Worm (Caenorhabditis elegans): ENCODE data around the gene cpna-4.
"Not testable (repeated sequence)": the region's sequence is repeated elsewhere in the genome, so short reads cannot be mapped to it uniquely, and the experiment has no call there.

The cpna-4 gene

DNA sequence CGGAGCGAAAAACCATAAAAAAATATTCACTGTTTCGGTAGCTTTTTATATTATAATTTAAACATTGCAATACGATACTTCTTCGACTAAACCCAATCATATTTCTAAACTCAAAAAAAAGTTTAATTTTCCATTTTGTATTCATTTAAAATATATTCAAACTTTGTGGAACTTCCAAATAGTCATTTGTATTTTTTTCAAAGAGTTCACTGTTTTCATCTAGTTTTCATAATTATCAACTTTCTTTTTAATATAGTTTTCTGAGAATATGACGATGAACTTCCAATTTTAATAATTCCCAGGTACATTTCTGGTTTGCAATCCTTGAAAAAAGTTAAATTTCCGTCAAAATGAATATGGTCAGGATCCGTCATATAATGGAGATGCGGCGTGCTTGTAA, at the start of gene cpna-4:
Gene cpna-4 (plus strand): TSS at position 301 of the 400 bp plus-strand sequence.
- TF ChIP-seq unc-62 (GFP tag; optimal IDR thresholded peaks at IDR 0.05), result no peak

DNA sequence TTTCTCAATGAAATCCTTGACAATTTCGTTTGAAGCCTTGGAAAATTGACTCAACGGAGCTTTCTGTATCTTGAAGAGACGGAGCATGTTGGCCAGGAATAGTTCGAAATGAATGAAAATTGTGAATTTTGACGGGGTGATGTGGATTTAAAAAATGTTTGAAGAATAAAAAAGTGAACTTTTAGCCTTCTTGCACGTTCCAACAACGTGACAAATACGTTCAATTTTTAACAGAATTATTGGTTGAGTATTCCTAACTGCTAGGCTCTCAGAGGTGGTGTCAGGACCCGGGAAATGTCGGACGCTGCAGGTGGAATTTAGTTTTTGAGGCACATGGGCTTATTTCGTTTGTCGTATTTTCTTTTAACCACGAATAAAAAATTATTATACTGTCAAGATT, 49.8 kb upstream of the cpna-4 start, which contains the start of gene Y73F8A.12:
Gene Y73F8A.12 (minus strand): TSS at position 101 of the 400 bp plus-strand sequence.
- not testable (repeated sequence) for TF ChIP-seq unc-62 (GFP tag; optimal IDR thresholded peaks at IDR 0.05)

ce11 chrIV:15312008-15312407, 49.3 kb upstream of the cpna-4 start, which contains the start of gene Y73F8A.13:
Gene Y73F8A.13 (plus strand): TSS chrIV:15312247.
- no peak for TF ChIP-seq unc-62 (GFP tag; optimal IDR thresholded peaks at IDR 0.05)

DNA sequence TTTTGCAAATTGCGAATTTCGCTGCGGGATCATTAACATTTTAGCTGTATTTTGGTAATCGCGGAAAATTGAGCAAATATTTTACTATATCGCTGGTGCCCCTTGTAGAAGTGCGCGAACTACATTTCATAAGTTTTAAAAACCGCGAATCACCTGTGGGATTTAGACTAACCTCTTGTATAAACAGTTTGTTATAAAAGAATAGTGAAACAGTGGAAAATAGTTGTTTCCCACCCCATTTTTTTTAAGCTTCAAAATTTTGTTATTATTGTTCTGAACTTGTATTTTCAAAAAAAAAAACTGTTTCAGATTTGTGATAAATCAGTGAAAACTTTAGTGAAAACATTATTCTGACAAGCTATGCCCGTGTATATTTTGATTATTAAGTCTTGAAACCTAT, 45.8 kb upstream of the cpna-4 start:
- no peak for TF ChIP-seq unc-62 (GFP tag; optimal IDR thresholded peaks at IDR 0.05)

DNA sequence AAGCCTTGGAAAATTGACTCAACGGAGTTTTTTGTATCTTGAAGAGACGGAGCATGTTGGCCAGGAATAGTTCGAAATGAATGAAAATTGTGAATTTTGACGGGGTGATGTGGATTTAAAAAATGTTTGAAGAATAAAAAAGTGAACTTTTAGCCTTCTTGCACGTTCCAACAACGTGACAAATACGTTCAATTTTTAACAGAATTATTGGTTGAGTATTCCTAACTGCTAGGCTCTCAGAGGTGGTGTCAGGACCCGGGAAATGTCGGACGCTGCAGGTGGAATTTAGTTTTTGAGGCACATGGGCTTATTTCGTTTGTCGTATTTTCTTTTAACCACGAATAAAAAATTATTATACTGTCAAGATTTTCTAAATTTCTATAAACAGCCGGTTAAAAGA, 42.4 kb upstream of the cpna-4 start, which contains the start of gene Y73F8A.14:
Gene Y73F8A.14 (minus strand): TSS at position 101 of the 400 bp plus-strand sequence.
- not testable (repeated sequence) for TF ChIP-seq unc-62 (GFP tag; optimal IDR thresholded peaks at IDR 0.05)

- TF ChIP-seq unc-62 (GFP tag; optimal IDR thresholded peaks at IDR 0.05), result no peak
Observed at ce11 chrIV:15321279-15321678, 40.1 kb upstream of the cpna-4 start, which contains the start of gene Y73F8A.15. Gene Y73F8A.15 (plus strand): TSS chrIV:15321579.

DNA sequence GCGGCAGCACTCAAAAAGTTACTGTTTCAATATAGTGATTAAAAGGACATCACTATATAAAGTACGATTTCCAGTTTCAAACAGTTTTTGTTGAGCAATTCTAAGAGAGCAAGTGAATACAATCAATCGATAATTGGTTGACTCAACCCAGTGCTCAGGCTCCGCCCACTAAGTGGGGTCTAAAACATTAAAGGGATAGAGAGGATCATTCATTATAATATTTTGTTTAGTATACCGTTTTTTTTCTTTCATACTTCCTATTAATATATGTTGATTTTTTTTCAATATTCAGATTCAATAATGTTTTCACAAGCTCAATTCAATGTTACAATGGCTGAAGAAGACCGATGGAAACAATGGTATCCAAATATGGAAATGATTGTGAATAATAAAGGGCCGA, 37.8 kb upstream of the cpna-4 start, which contains the start of gene tbx-39:
Gene tbx-39 (plus strand): TSS at position 301 of the 400 bp plus-strand sequence.
- no peak for TF ChIP-seq unc-62 (GFP tag; optimal IDR thresholded peaks at IDR 0.05)

ce11 chrIV:15328092-15328491, 33.3 kb upstream of the cpna-4 start, which contains the start of gene tbx-40:
Gene tbx-40 (minus strand): TSS chrIV:15328192.
- TF ChIP-seq unc-62 (GFP tag; optimal IDR thresholded peaks at IDR 0.05), result no peak

ce11 chrIV:15336778-15337177, 24.6 kb upstream of the cpna-4 start, which contains the start of gene irld-59:
Gene irld-59 (plus strand): TSS chrIV:15337078.
- no peak for TF ChIP-seq unc-62 (GFP tag; optimal IDR thresholded peaks at IDR 0.05)

DNA sequence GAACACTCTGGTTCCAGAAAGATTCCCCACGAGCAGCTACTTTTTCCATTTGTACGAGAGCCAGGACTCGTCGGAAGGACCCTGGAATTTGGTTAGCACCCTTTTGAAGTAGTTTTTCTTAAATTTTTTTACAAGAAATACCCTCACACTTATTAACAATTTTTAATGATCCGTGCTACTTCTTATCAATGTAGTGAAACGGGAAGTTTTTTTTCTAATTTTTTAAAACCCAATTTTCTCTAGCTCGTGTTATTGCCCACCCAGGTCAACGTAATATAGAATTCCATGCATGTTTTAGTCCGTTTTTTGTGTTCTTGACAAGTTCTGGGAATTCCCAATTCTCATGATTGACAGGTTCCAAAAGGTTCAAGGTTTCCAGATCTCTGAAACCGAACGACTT, 540 bp downstream of the cpna-4 start:
- TF ChIP-seq unc-62 (GFP tag; optimal IDR thresholded peaks at IDR 0.05), result no peak

ce11 chrIV:15377473-15377872, 16.1 kb downstream of the cpna-4 start:
- TF ChIP-seq unc-62 (GFP tag; optimal IDR thresholded peaks at IDR 0.05), result no peak

ce11 chrIV:15378160-15378559, 16.8 kb downstream of the cpna-4 start, which contains the start of gene Y73F8A.20:
Gene Y73F8A.20 (plus strand): TSS chrIV:15378460.
- no peak for TF ChIP-seq unc-62 (GFP tag; optimal IDR thresholded peaks at IDR 0.05)

DNA sequence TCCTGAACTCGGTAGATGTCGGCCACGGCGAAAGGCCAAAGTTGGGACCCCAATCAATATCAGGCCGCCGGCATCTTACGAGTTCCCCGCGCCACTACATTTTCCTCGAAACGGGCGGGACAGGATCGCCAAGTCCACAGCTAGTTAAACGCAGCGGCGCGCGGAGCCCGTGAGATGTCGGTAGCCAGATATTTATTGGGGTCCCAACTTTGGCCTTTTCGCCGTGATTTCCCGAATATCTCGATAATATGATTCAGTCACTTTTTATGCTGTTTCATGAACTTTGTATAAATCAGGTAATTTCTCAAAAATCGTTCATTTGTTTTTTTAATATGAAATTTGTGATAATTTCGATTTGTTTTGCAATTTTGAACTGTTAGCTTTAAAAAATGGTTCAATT, 20.5 kb downstream of the cpna-4 start:
- TF ChIP-seq unc-62 (GFP tag; optimal IDR thresholded peaks at IDR 0.05), result no peak

DNA sequence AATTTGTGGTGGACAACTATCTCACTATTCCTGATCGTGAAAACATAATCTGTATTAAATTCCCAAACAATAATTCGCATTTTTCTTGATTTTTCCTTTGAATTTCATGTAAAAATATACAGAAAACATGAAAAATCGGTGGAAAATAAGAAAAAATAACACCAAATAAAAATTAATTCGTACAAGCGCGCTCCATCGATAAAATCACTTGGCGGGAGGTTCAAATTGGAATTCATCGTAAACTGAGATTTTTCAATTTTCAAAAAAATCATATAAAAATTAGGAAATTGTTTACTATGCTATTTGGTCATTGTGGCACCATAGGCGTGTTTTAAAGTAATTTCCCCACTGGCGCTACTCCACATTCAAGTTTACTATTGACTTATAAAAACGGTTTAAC, 21.2 kb downstream of the cpna-4 start:
- TF ChIP-seq unc-62 (GFP tag; optimal IDR thresholded peaks at IDR 0.05), result no peak

DNA sequence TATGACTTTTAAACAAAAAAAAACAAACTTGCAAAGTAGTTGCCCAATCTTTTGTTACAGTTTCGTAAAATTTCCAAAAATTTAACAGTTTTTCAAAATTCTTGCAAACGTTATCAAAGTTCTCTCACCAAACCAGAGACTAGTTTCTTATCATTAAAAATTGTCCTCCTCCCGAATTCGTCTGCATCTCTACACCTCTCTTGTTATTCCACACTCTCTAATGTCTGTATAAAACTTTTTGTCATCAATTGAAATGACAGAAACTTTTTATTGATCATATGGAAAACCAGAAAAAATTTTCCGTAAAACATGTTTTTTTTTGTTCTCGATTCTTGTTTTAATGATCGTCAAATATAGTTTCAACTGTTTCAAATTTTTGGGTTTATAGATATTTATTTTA, 23.8 kb downstream of the cpna-4 start:
- no peak for TF ChIP-seq unc-62 (GFP tag; optimal IDR thresholded peaks at IDR 0.05)

ce11 chrIV:15390927-15391326, 29.6 kb downstream of the cpna-4 start, which contains the start of gene Y73F8A.1159:
Gene Y73F8A.1159 (minus strand): TSS chrIV:15391027.
- no peak for TF ChIP-seq unc-62 (GFP tag; optimal IDR thresholded peaks at IDR 0.05)

DNA sequence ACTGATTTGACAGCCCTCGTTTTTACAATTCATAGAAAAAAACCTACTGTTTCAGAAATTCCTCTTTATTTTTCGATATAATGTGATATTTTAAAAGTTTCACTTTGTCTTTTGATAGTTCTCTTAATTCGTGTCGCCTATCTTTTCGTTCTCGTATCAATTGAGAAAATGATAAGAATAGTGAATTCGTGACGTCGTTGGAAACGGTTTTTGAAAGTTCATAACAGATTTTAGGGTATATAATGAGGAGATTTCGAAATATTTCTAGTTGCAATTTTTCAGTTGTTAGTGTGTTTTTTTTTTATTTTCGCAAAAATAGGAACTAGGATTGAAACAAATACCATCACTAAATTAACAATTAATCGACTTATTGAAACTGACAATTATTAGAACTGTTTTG, 30.2 kb downstream of the cpna-4 start:
- TF ChIP-seq unc-62 (GFP tag; optimal IDR thresholded peaks at IDR 0.05), result no peak

DNA sequence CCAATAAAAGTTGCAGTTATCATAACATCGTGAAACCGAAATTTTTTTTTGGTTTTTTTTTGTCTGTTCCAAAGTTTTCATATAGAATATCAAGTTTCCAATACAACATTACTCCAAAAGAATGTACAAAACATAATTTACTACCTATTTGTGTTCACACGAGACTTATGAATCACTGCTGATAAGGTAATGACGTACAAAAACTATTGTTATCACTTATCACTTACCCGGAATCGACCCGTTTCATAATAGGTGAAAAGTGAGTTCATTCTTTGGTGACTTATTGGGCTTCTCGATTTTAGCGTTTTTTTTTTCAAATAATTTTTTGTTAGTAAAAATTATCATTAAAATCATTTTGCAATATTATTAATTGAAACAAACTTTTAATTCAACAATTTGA, 31.8 kb downstream of the cpna-4 start:
- no peak for TF ChIP-seq unc-62 (GFP tag; optimal IDR thresholded peaks at IDR 0.05)

Data from whole organism, dauer.